Fruit fly (Drosophila melanogaster) whole organism, prepupa: ENCODE measurements around the gene CG16813.

ENCODE experiments used
- CG10631 ChIP-seq: fragments of 200-800 bp; sonication (Bioruptor generic); optimal IDR thresholded peaks from 2 replicates; lab custom pipeline; 2016; ENCODE audit warnings: missing biosample characterization, missing genetic modification characterization
- CG11294 ChIP-seq: fragments of 200-800 bp; sonication (Bioruptor generic); IDR thresholded peaks from 2 replicates; pipeline ENCODE4 v1.3.6; 2022; ENCODE audit warnings: missing biosample characterization, missing genetic modification characterization
- CG11762 ChIP-seq: fragments of 200-800 bp; sonication (Bioruptor generic); optimal IDR thresholded peaks from 3 replicates; lab custom pipeline; 2016; ENCODE audit warnings: missing biosample characterization, missing genetic modification characterization; ENCODE audit not compliant: insufficient read depth
- CG11902 ChIP-seq: fragments of 200-800 bp; sonication (Bioruptor generic); optimal IDR thresholded peaks from 3 replicates; lab custom pipeline; 2016; ENCODE audit warnings: missing biosample characterization, missing genetic modification characterization
- CG3032 ChIP-seq: fragments of 200-800 bp; optimal IDR thresholded peaks from 2 replicates; lab custom pipeline; 2019; ENCODE audit warnings: missing biosample characterization, mild to moderate bottlenecking, missing genetic modification characterization, moderate library complexity
- CG31627 ChIP-seq: fragments of 200-800 bp; sonication (Bioruptor generic); optimal IDR thresholded peaks from 3 replicates; lab custom pipeline; 2016; ENCODE audit warnings: missing biosample characterization, missing genetic modification characterization
- CG32006 ChIP-seq: fragments of 200-800 bp; sonication (Bioruptor generic); optimal IDR thresholded peaks from 3 replicates; lab custom pipeline; 2017; ENCODE audit warnings: missing biosample characterization, mild to moderate bottlenecking, missing genetic modification characterization
- CG34406 ChIP-seq: fragments of 200-800 bp; sonication (Bioruptor generic); optimal IDR thresholded peaks from 3 replicates; lab custom pipeline; 2016; ENCODE audit warnings: missing biosample characterization, missing genetic modification characterization
- CG3919 ChIP-seq: fragments of 200-800 bp; sonication (Bioruptor generic); optimal IDR thresholded peaks from 3 replicates; lab custom pipeline; 2016; ENCODE audit warnings: missing biosample characterization, missing genetic modification characterization
- CG4318 ChIP-seq: fragments of 200-800 bp; sonication (Bioruptor generic); optimal IDR thresholded peaks from 3 replicates; lab custom pipeline; 2017; ENCODE audit warnings: missing biosample characterization, mild to moderate bottlenecking, missing genetic modification characterization
- CG6163 ChIP-seq: fragments of 200-800 bp; sonication (Bioruptor generic); IDR thresholded peaks from 3 replicates; pipeline ENCODE4 v1.3.6; 2022; ENCODE audit warnings: missing biosample characterization, missing genetic modification characterization
- CG6808 ChIP-seq: fragments of 200-800 bp; sonication (Bioruptor generic); optimal IDR thresholded peaks from 3 replicates; lab custom pipeline; 2017; ENCODE audit warnings: missing biosample characterization, missing genetic modification characterization, mild to moderate bottlenecking, moderate library complexity, missing genetic modification reagents
- CG7368 ChIP-seq: fragments of 200-800 bp; sonication (Bioruptor generic); optimal IDR thresholded peaks from 3 replicates; lab custom pipeline; 2016; ENCODE audit warnings: missing biosample characterization, missing genetic modification characterization
- CG8319 ChIP-seq: fragments of 200-800 bp; sonication (Bioruptor generic); optimal IDR thresholded peaks from 3 replicates; lab custom pipeline; 2016; ENCODE audit warnings: missing biosample characterization, missing genetic modification characterization
- CG8632 ChIP-seq: fragments of 200-800 bp; sonication (Bioruptor generic); optimal IDR thresholded peaks from 3 replicates; lab custom pipeline; 2016; ENCODE audit warnings: missing biosample characterization, missing genetic modification characterization
- CG9139 ChIP-seq: fragments of 200-800 bp; sonication (Bioruptor generic); optimal IDR thresholded peaks from 3 replicates; lab custom pipeline; 2017; ENCODE audit warnings: missing biosample characterization, mild to moderate bottlenecking, missing genetic modification characterization
- Eip75B ChIP-seq: fragments of 200-800 bp; sonication (Bioruptor generic); optimal IDR thresholded peaks from 3 replicates; lab custom pipeline; 2016; ENCODE audit warnings: missing biosample characterization, missing genetic modification characterization
- Eip78C ChIP-seq: fragments of 200-800 bp; sonication (Bioruptor generic); peaks from one replicate; lab custom pipeline; 2016; ENCODE audit warnings: missing biosample characterization, missing genetic modification characterization
- Ets21C ChIP-seq: fragments of 200-800 bp; sonication (Bioruptor generic); optimal IDR thresholded peaks from 3 replicates; lab custom pipeline; 2016; ENCODE audit warnings: missing biosample characterization, missing genetic modification characterization
- Ets96B ChIP-seq: fragments of 200-800 bp; optimal IDR thresholded peaks from 2 replicates; lab custom pipeline; 2019; ENCODE audit warnings: missing biosample characterization, mild to moderate bottlenecking, missing genetic modification characterization, moderate library complexity
- Gug ChIP-seq: fragments of 200-800 bp; sonication (Bioruptor generic); IDR thresholded peaks from 2 replicates; pipeline ENCODE4 v1.3.6; 2022; ENCODE audit warnings: missing biosample characterization, missing genetic modification characterization
- Hr38 ChIP-seq: sonication (Bioruptor generic); optimal IDR thresholded peaks from 2 replicates; lab custom pipeline; 2016; ENCODE audit warnings: missing biosample characterization, missing genetic modification characterization
- Hr4 ChIP-seq: fragments of 200-800 bp; sonication (Bioruptor generic); optimal IDR thresholded peaks from 3 replicates; lab custom pipeline; 2016; ENCODE audit warnings: missing biosample characterization, missing genetic modification characterization
- Lpt ChIP-seq: fragments of 200-800 bp; sonication (Bioruptor generic); optimal IDR thresholded peaks from 3 replicates; lab custom pipeline; 2016; ENCODE audit warnings: missing biosample characterization, missing genetic modification characterization
- Met ChIP-seq: fragments of 200-800 bp; sonication (Bioruptor generic); optimal IDR thresholded peaks from 3 replicates; lab custom pipeline; 2016; ENCODE audit warnings: missing biosample characterization, missing genetic modification characterization
- Sox14 ChIP-seq: fragments of 200-800 bp; sonication (Bioruptor generic); optimal IDR thresholded peaks from 3 replicates; lab custom pipeline; 2016; ENCODE audit warnings: missing biosample characterization, missing genetic modification characterization
- Sox15 ChIP-seq: fragments of 200-800 bp; sonication (Bioruptor generic); optimal IDR thresholded peaks from 3 replicates; lab custom pipeline; 2016; ENCODE audit warnings: missing biosample characterization, missing genetic modification characterization
- achi ChIP-seq: fragments of 200-800 bp; sonication (Bioruptor generic); optimal IDR thresholded peaks from 3 replicates; lab custom pipeline; 2016; ENCODE audit warnings: missing biosample characterization, missing genetic modification characterization
- cyc ChIP-seq: fragments of 200-800 bp; sonication (Bioruptor generic); optimal IDR thresholded peaks from 3 replicates; lab custom pipeline; 2016; ENCODE audit warnings: missing biosample characterization, missing genetic modification characterization
- dac ChIP-seq: fragments of 200-800 bp; sonication (Bioruptor generic); optimal IDR thresholded peaks from 2 replicates; lab custom pipeline; 2017; ENCODE audit warnings: missing biosample characterization, mild to moderate bottlenecking, missing genetic modification characterization
- dsx ChIP-seq: fragments of 200-800 bp; optimal IDR thresholded peaks from 3 replicates; lab custom pipeline; 2019; ENCODE audit warnings: missing biosample characterization, mild to moderate bottlenecking, missing genetic modification characterization, moderate library complexity; ENCODE audit not compliant: poor library complexity, severe bottlenecking
- eg ChIP-seq: fragments of 200-800 bp; sonication (Bioruptor generic); IDR thresholded peaks from 3 replicates; pipeline ENCODE4 v1.3.6; 2022; ENCODE audit warnings: missing biosample characterization, missing genetic modification characterization
- lz ChIP-seq: fragments of 200-800 bp; sonication (Bioruptor generic); optimal IDR thresholded peaks from 3 replicates; lab custom pipeline; 2016; ENCODE audit warnings: missing biosample characterization, missing genetic modification characterization
- pdm3 ChIP-seq: fragments of 200-800 bp; sonication (Bioruptor generic); optimal IDR thresholded peaks from 3 replicates; lab custom pipeline; 2016; ENCODE audit warnings: missing biosample characterization, missing genetic modification characterization
- salr ChIP-seq, 2 experiments: fragments of 200-800 bp; sonication (Bioruptor generic); optimal IDR thresholded peaks; 3 replicates each; lab custom pipeline; 2016 to 2018; ENCODE audit warnings: missing biosample characterization in 2 of 2, missing genetic modification characterization in 2 of 2, mild to moderate bottlenecking in 1 of 2
- spab ChIP-seq: fragments of 200-800 bp; sonication (Bioruptor generic); optimal IDR thresholded peaks from 2 replicates; lab custom pipeline; 2017; ENCODE audit warnings: missing biosample characterization, mild to moderate bottlenecking, missing genetic modification characterization, missing genetic modification reagents
- topi ChIP-seq: fragments of 200-800 bp; sonication (Bioruptor generic); optimal IDR thresholded peaks from 3 replicates; lab custom pipeline; 2016; ENCODE audit warnings: missing biosample characterization, missing genetic modification characterization
- vri ChIP-seq: fragments of 200-800 bp; sonication (Bioruptor generic); optimal IDR thresholded peaks from 3 replicates; lab custom pipeline; 2016; ENCODE audit warnings: missing biosample characterization, mild to moderate bottlenecking, missing genetic modification characterization

CG16813 gene

dm6 chr2L:13227242-13227641, at the start of gene CG16813:
TSS of gene CG16813 (plus strand) at chr2L:13227529.
- TF ChIP-seq Sox15 (GFP tag; lab: Kevin White, UChicago) (no peak), CG3919 (GFP tag; lab: Kevin White, UChicago) (no peak), CG31627 (GFP tag; lab: Kevin White, UChicago) (no peak), Ets21C (GFP tag; lab: Kevin White, UChicago) (no peak), dsx (GFP tag; lab: Kevin White, UChicago) (no peak), CG11902 (no peak), pdm3 (no peak), CG9139 (GFP tag; lab: Kevin White, UChicago) (no peak), vri (GFP tag; lab: Kevin White, UChicago) (no peak), Lpt (GFP tag; lab: Kevin White, UChicago) (no peak), CG6808 (GFP tag; lab: Kevin White, UChicago) (no peak), CG8632 (GFP tag; lab: Kevin White, UChicago) (no peak), cyc (GFP tag; lab: Kevin White, UChicago) (no peak), achi (GFP tag; lab: Kevin White, UChicago) (no peak), Sox14 (no peak)

- no peak for TF ChIP-seq Eip78C (GFP tag; lab: Kevin White, UChicago)
- no peak for TF ChIP-seq CG34406 (GFP tag; lab: Kevin White, UChicago)
- TF ChIP-seq CG8632 (GFP tag; lab: Kevin White, UChicago): no peak
- no peak for TF ChIP-seq eg
- TF ChIP-seq Met: no peak
- TF ChIP-seq spab (GFP tag; lab: Kevin White, UChicago): no peak
- no peak for TF ChIP-seq CG6808 (GFP tag; lab: Kevin White, UChicago)
- no peak for TF ChIP-seq Ets96B (tag; lab: Kevin White, UChicago)
- no peak for TF ChIP-seq CG7368
- TF ChIP-seq dac: no peak
- TF ChIP-seq CG11762 (GFP tag; lab: Kevin White, UChicago): no peak
- no peak for TF ChIP-seq Hr4 (GFP tag; lab: Kevin White, UChicago)
- TF ChIP-seq topi: no peak
- no peak for TF ChIP-seq CG32006 (GFP tag; lab: Kevin White, UChicago)
- TF ChIP-seq Eip75B (GFP tag; lab: Kevin White, UChicago): no peak
- no peak for TF ChIP-seq Gug (GFP tag; lab: Robert Waterston, UW)
- TF ChIP-seq CG9139 (GFP tag; lab: Kevin White, UChicago): no peak
Observed at dm6 chr2L:13179095-13179494, 48.2 kb upstream of the CG16813 start, which contains the start of gene Alg7. TSS of gene Alg7 (plus strand) at chr2L:13179247.

- TF ChIP-seq CG3032 (tag; lab: Kevin White, UChicago) (no peak), CG34406 (GFP tag; lab: Kevin White, UChicago) (no peak)
Observed at dm6 chr2L:13182415-13182814, 44.9 kb upstream of the CG16813 start, which contains the start of gene Mgat3. TSS of gene Mgat3 (minus strand) at chr2L:13182596.

- TF ChIP-seq eg (no peak), CG34406 (GFP tag; lab: Kevin White, UChicago) (no peak), CG10631 (no peak), CG6163 (GFP tag; lab: Robert Waterston, UW) (no peak), CG8319 (no peak), CG11294 (GFP tag; lab: Robert Waterston, UW) (no peak), dac (no peak), lz (GFP tag; lab: Kevin White, UChicago) (no peak), vri (GFP tag; lab: Kevin White, UChicago) (no peak), Hr38 (GFP tag; lab: Kevin White, UChicago) (no peak), Sox15 (GFP tag; lab: Kevin White, UChicago) (no peak), salr (GFP tag; optimal IDR thresholded peaks at IDR 0.05; lab: Kevin White, UChicago) (no peak), CG6808 (GFP tag; lab: Kevin White, UChicago) (no peak), Ets21C (GFP tag; lab: Kevin White, UChicago) (no peak), Hr4 (GFP tag; lab: Kevin White, UChicago) (no peak), CG4318 (GFP tag; lab: Kevin White, UChicago) (no peak)
- TF ChIP-seq, all 60 proteins: peak for 0
Observed at dm6 chr2L:13183150-13183549, 44.2 kb upstream of the CG16813 start, which contains the start of gene Rsph1. TSS of gene Rsph1 (plus strand) at chr2L:13183450.
